Worm (Caenorhabditis elegans): ENCODE measurements around the gene ceeh-2.

- TF ChIP-seq tbx-37 (GFP tag; conservative IDR thresholded peaks at IDR 0.05) (no peak), flt-1 (GFP tag; IDR thresholded peaks at IDR 0.05) (no peak), hnd-1 (tag; optimal IDR thresholded peaks at IDR 0.05) (no peak), scrt-1 (GFP tag; IDR thresholded peaks at IDR 0.05) (no peak), ceh-13 (GFP tag; optimal IDR thresholded peaks at IDR 0.05) (no peak), ets-7 (tag; optimal IDR thresholded peaks at IDR 0.05) (no peak), hmbx-1 (tag; optimal IDR thresholded peaks at IDR 0.05) (no peak), tbx-11 (GFP tag; IDR thresholded peaks at IDR 0.05) (no peak)
Measured at ce11 chrV:10368256-10368655, 10.6 kb upstream of the ceeh-2 start, which contains the start of gene sri-20.

Measured in whole organism, early embryonic.